Worm (Caenorhabditis elegans): ENCODE data around the gene srz-29.

Gene srz-29

ce11 chrIV:13645823-13646222, at the start of gene srz-29:
Gene srz-29 (minus strand): TSS chrIV:13645923.
- no peak for TF ChIP-seq lsy-2 (tag; optimal IDR thresholded peaks at IDR 0.05)
- TF ChIP-seq elt-3 (tag; optimal IDR thresholded peaks at IDR 0.05), result no peak
- TF ChIP-seq nhr-12 (tag; optimal IDR thresholded peaks at IDR 0.05), result no peak
- no peak for TF ChIP-seq nhr-10 (tag; optimal IDR thresholded peaks at IDR 0.05)
- no peak for TF ChIP-seq mbf-1 (tag; optimal IDR thresholded peaks at IDR 0.05)
- no peak for TF ChIP-seq lin-11 (tag; optimal IDR thresholded peaks at IDR 0.05)
- TF ChIP-seq gmeb-1 (tag; optimal IDR thresholded peaks at IDR 0.05), result no peak
- TF ChIP-seq C34F6.9 (tag; optimal IDR thresholded peaks at IDR 0.05), result no peak
- no peak for TF ChIP-seq ceh-82 (tag; optimal IDR thresholded peaks at IDR 0.05)
- TF ChIP-seq F13H6.1 (tag; optimal IDR thresholded peaks at IDR 0.05), result no peak
- no peak for TF ChIP-seq nhr-6 (tag; optimal IDR thresholded peaks at IDR 0.05)
- no peak for TF ChIP-seq dmd-4 (tag; optimal IDR thresholded peaks at IDR 0.05)
- TF ChIP-seq ztf-1 (GFP tag; conservative IDR thresholded peaks at IDR 0.05), result no peak
- no peak for TF ChIP-seq lin-13 (GFP tag; optimal IDR thresholded peaks at IDR 0.05)
- TF ChIP-seq alr-1 (tag; optimal IDR thresholded peaks at IDR 0.05), result no peak
- no peak for TF ChIP-seq unc-62 (GFP tag; optimal IDR thresholded peaks at IDR 0.05)
- no peak for TF ChIP-seq zag-1 (tag; optimal IDR thresholded peaks at IDR 0.05)

ce11 chrIV:13695302-13695701, 49.6 kb upstream of the srz-29 start:
- TF ChIP-seq snpc-4 (tag; optimal IDR thresholded peaks at IDR 0.05), result peak; percentile 30
- TF ChIP-seq unc-55 (GFP tag; optimal IDR thresholded peaks at IDR 0.05), result no peak

- no peak for TF ChIP-seq nhr-129 (tag; optimal IDR thresholded peaks at IDR 0.05)
- no peak for TF ChIP-seq alr-1 (tag; optimal IDR thresholded peaks at IDR 0.05)
- no peak for TF ChIP-seq nhr-237 (tag; optimal IDR thresholded peaks at IDR 0.05)
- TF ChIP-seq mab-5 (tag; optimal IDR thresholded peaks at IDR 0.05), result peak; percentile 98
- TF ChIP-seq unc-62 (GFP tag; optimal IDR thresholded peaks at IDR 0.05), result peak; percentile 89
- TF ChIP-seq nhr-21 (tag; optimal IDR thresholded peaks at IDR 0.05), result no peak
- TF ChIP-seq nhr-25 (tag; optimal IDR thresholded peaks at IDR 0.05), result no peak
- TF ChIP-seq lin-39 (tag; optimal IDR thresholded peaks at IDR 0.05), result peak; percentile 72
- no peak for TF ChIP-seq nhr-12 (tag; optimal IDR thresholded peaks at IDR 0.05)
- no peak for TF ChIP-seq mdl-1 (tag; optimal IDR thresholded peaks at IDR 0.05)
- TF ChIP-seq unc-39 (tag; optimal IDR thresholded peaks at IDR 0.05), result no peak
- no peak for TF ChIP-seq gmeb-1 (tag; optimal IDR thresholded peaks at IDR 0.05)
- no peak for TF ChIP-seq nhr-10 (tag; optimal IDR thresholded peaks at IDR 0.05)
- TF ChIP-seq unc-55 (GFP tag; optimal IDR thresholded peaks at IDR 0.05), result peak; percentile 27
- TF ChIP-seq F13H6.1 (tag; optimal IDR thresholded peaks at IDR 0.05), result no peak
- no peak for TF ChIP-seq dmd-4 (tag; optimal IDR thresholded peaks at IDR 0.05)
- no peak for TF ChIP-seq sma-9 (GFP tag; optimal IDR thresholded peaks at IDR 0.05)
- TF ChIP-seq sma-9 (tag; optimal IDR thresholded peaks at IDR 0.05), result no peak
- no peak for TF ChIP-seq ceh-16 (tag; optimal IDR thresholded peaks at IDR 0.05)
- peak in 1 of 2 experiments; percentile 33 for TF ChIP-seq lsy-2 (tag; optimal IDR thresholded peaks at IDR 0.05)
- TF ChIP-seq fos-1 (tag; optimal IDR thresholded peaks at IDR 0.05), result no peak
- TF ChIP-seq nhr-11 (tag; optimal IDR thresholded peaks at IDR 0.05), result no peak
These were observed 48.9 kb upstream of the srz-29 start for ce11 chrIV:13694600-13694999.

DNA sequence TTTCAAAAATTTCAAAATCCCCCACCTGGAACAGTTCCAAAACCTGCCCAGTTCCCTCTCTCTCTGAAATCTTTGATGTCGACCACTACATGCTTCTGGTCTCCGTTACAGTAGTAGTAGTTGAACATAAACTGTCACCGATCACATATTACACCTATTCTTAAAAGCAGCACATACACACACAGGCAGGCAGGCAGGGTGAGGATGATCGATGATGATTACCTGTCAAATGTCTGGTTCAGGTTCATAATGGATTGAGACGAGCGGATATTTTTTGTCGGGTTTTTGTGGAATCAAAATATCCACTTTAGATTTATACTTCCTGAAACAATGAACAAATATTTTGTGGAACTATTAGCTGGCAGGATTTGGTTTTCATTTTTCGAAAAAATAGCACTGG, 48.3 kb upstream of the srz-29 start:
- no peak for TF ChIP-seq ZK546.5 (tag; optimal IDR thresholded peaks at IDR 0.05)
- no peak for TF ChIP-seq unc-62 (GFP tag; optimal IDR thresholded peaks at IDR 0.05)
- TF ChIP-seq ztf-1 (GFP tag; conservative IDR thresholded peaks at IDR 0.05), result no peak
- no peak for TF ChIP-seq mab-5 (tag; optimal IDR thresholded peaks at IDR 0.05)
- no peak for TF ChIP-seq nhr-129 (tag; optimal IDR thresholded peaks at IDR 0.05)
- no peak for TF ChIP-seq lin-11 (tag; optimal IDR thresholded peaks at IDR 0.05)
- TF ChIP-seq unc-55 (GFP tag; optimal IDR thresholded peaks at IDR 0.05), result no peak
- no peak for TF ChIP-seq Y55F3AM.14 (GFP tag; optimal IDR thresholded peaks at IDR 0.05)
- no peak for TF ChIP-seq mdl-1 (tag; optimal IDR thresholded peaks at IDR 0.05)
- no peak for TF ChIP-seq sem-4 (tag; optimal IDR thresholded peaks at IDR 0.05)
- TF ChIP-seq peb-1 (tag; optimal IDR thresholded peaks at IDR 0.05), result no peak
- no peak for TF ChIP-seq crh-2 (tag; optimal IDR thresholded peaks at IDR 0.05)
- no peak for TF ChIP-seq nhr-77 (tag; optimal IDR thresholded peaks at IDR 0.05)
- no peak for TF ChIP-seq lin-13 (GFP tag; optimal IDR thresholded peaks at IDR 0.05)
- TF ChIP-seq nhr-10 (tag; optimal IDR thresholded peaks at IDR 0.05), result no peak
- no peak for TF ChIP-seq sma-9 (GFP tag; optimal IDR thresholded peaks at IDR 0.05)
- no peak for TF ChIP-seq sma-9 (tag; optimal IDR thresholded peaks at IDR 0.05)
- TF ChIP-seq fos-1 (tag; optimal IDR thresholded peaks at IDR 0.05), result no peak
- TF ChIP-seq C34F6.9 (tag; optimal IDR thresholded peaks at IDR 0.05), result no peak
- no peak for TF ChIP-seq nhr-237 (tag; optimal IDR thresholded peaks at IDR 0.05)

Measured in whole organism, L2 larva.